Fruit fly (Drosophila melanogaster) whole organism, embryonic: ENCODE results near the gene Vps8.
A peak's percentile ranks its signal among the peaks of the same experiment; 100 is the strongest.

Experiments
- Asciz ChIP-seq: fragments of 200-800 bp; sonication (Bioruptor generic); optimal IDR thresholded peaks from 2 replicates; lab custom pipeline; 2017; ENCODE audit warnings: missing biosample characterization, mild to moderate bottlenecking, missing genetic modification characterization, missing genetic modification reagents
- Awh ChIP-seq: fragments of 200-800 bp; sonication (Bioruptor generic); IDR thresholded peaks from 2 replicates; pipeline ENCODE4, ENCODE4 v1.3.6; 2022; ENCODE audit warnings: missing biosample characterization, missing genetic modification characterization
- B-H1 ChIP-seq: fragments of 200-800 bp; sonication (Bioruptor generic); IDR thresholded peaks from 3 replicates; pipeline ENCODE4 v1.3.6; 2022; ENCODE audit warnings: missing biosample characterization, missing genetic modification characterization
- B-H2 ChIP-seq: fragments of 200-800 bp; sonication (Bioruptor generic); optimal IDR thresholded peaks from 2 replicates; lab custom pipeline; 2018; ENCODE audit warnings: missing biosample characterization, mild to moderate bottlenecking, missing genetic modification characterization
- Blimp-1 ChIP-seq: fragments of 200-800 bp; sonication (Bioruptor generic); optimal IDR thresholded peaks from 3 replicates; lab custom pipeline; 2018; ENCODE audit warnings: missing biosample characterization, missing genetic modification characterization, mild to moderate bottlenecking, moderate library complexity, missing genetic modification reagents
- C15 ChIP-seq: fragments of 200-800 bp; sonication (Bioruptor generic); IDR thresholded peaks from 3 replicates; pipeline ENCODE4 v1.3.6; 2022; ENCODE audit warnings: missing biosample characterization, missing genetic modification characterization
- CG11398 ChIP-seq: fragments of 200-800 bp; sonication (Bioruptor generic); optimal IDR thresholded peaks from 2 replicates; lab custom pipeline; 2016; ENCODE audit warnings: missing biosample characterization, missing genetic modification characterization
- CG14050 ChIP-seq: fragments of 200-800 bp; sonication (Bioruptor generic); IDR thresholded peaks from 3 replicates; pipeline ENCODE4 v1.3.6; 2022; ENCODE audit warnings: missing biosample characterization, missing genetic modification characterization
- CG16779 ChIP-seq: fragments of 200-800 bp; sonication (Bioruptor generic); IDR thresholded peaks from 2 replicates; pipeline ENCODE4 v1.3.6; 2022; ENCODE audit warnings: missing biosample characterization, missing genetic modification characterization
- CG17612 ChIP-seq: fragments of 200-800 bp; sonication (Bioruptor generic); IDR thresholded peaks from 2 replicates; pipeline ENCODE4 v1.3.6; 2022; ENCODE audit warnings: missing biosample characterization, missing genetic modification characterization
- CG18599 ChIP-seq: fragments of 200-800 bp; sonication (Bioruptor generic); optimal IDR thresholded peaks from 3 replicates; lab custom pipeline; 2017; ENCODE audit warnings: missing biosample characterization, missing genetic modification characterization, mild to moderate bottlenecking, moderate library complexity, missing genetic modification reagents
- CG2202 ChIP-seq: fragments of 200-800 bp; sonication (Bioruptor generic); optimal IDR thresholded peaks from 2 replicates; lab custom pipeline; 2018; ENCODE audit warnings: missing biosample characterization, mild to moderate bottlenecking, missing genetic modification characterization
- CG32772 ChIP-seq: fragments of 200-800 bp; sonication (Bioruptor generic); IDR thresholded peaks from 2 replicates; pipeline ENCODE4 v1.3.6; 2022; ENCODE audit warnings: missing biosample characterization, missing genetic modification characterization
- CG4617 ChIP-seq: fragments of 200-800 bp; sonication (Bioruptor generic); optimal IDR thresholded peaks from 3 replicates; lab custom pipeline; 2016; ENCODE audit warnings: missing biosample characterization, missing genetic modification characterization, borderline replicate concordance
- CG4707 ChIP-seq: fragments of 200-800 bp; sonication (Bioruptor generic); optimal IDR thresholded peaks from 2 replicates; lab custom pipeline; 2018; ENCODE audit warnings: missing biosample characterization, mild to moderate bottlenecking, missing genetic modification characterization, moderate library complexity
- CG7271 ChIP-seq: fragments of 200-800 bp; sonication (Bioruptor generic); optimal IDR thresholded peaks from 2 replicates; lab custom pipeline; 2018; ENCODE audit warnings: missing biosample characterization, mild to moderate bottlenecking, missing genetic modification characterization, moderate library complexity
- CG8281 ChIP-seq: fragments of 200-800 bp; sonication (Bioruptor generic); optimal IDR thresholded peaks from 2 replicates; lab custom pipeline; 2018; ENCODE audit warnings: missing biosample characterization, mild to moderate bottlenecking, missing genetic modification characterization, moderate library complexity
- CG9437 ChIP-seq: fragments of 200-800 bp; sonication (Bioruptor generic); optimal IDR thresholded peaks from 2 replicates; lab custom pipeline; 2018; ENCODE audit warnings: missing biosample characterization, mild to moderate bottlenecking, missing genetic modification characterization
- CTCF ChIP-seq: fragments of 200-800 bp; sonication (Bioruptor generic); optimal IDR thresholded peaks from 2 replicates; lab custom pipeline; 2017; ENCODE audit warnings: missing biosample characterization, mild to moderate bottlenecking, missing genetic modification characterization, moderate library complexity
- Camta ChIP-seq: fragments of 200-800 bp; sonication (Bioruptor generic); optimal IDR thresholded peaks from 2 replicates; lab custom pipeline; 2016; ENCODE audit warnings: missing biosample characterization, missing genetic modification characterization
- CoRest ChIP-seq: fragments of 200-800 bp; sonication (Bioruptor generic); optimal IDR thresholded peaks from 3 replicates; lab custom pipeline; 2018; ENCODE audit warnings: missing biosample characterization, mild to moderate bottlenecking, missing genetic modification characterization, moderate library complexity
- Drgx ChIP-seq: fragments of 200-800 bp; sonication (Bioruptor generic); IDR thresholded peaks from 2 replicates; pipeline ENCODE4 v1.3.6; 2022; ENCODE audit warnings: missing biosample characterization, missing genetic modification characterization
- E2f1 ChIP-seq: fragments of 200-800 bp; sonication (Bioruptor generic); IDR thresholded peaks from 2 replicates; pipeline ENCODE4 v1.3.6; 2022; ENCODE audit warnings: missing biosample characterization, missing genetic modification characterization
- Hr51 ChIP-seq, 2 experiments: fragments of 200-800 bp; sonication (Bioruptor generic); optimal IDR thresholded peaks; 2 replicates in 1 of 2; 3 replicates in 1 of 2; lab custom pipeline; 2016 to 2018; ENCODE audit warnings: missing biosample characterization in 2 of 2, missing genetic modification characterization in 2 of 2, mild to moderate bottlenecking in 1 of 2, moderate library complexity in 1 of 2
- Hsf ChIP-seq: fragments of 200-800 bp; sonication (Bioruptor generic); optimal IDR thresholded peaks from 3 replicates; lab custom pipeline; 2016; ENCODE audit warnings: missing biosample characterization, missing genetic modification characterization
- MTF-1 ChIP-seq: fragments of 200-800 bp; sonication (Bioruptor generic); optimal IDR thresholded peaks from 2 replicates; lab custom pipeline; 2018; ENCODE audit warnings: missing biosample characterization, mild to moderate bottlenecking, missing genetic modification characterization, borderline replicate concordance
- Med ChIP-seq: fragments of 200-800 bp; sonication (Bioruptor generic); peaks from one replicate; lab custom pipeline; 2016; ENCODE audit warnings: missing biosample characterization, missing genetic modification characterization, mild to moderate bottlenecking, inconsistent platforms, moderate library complexity
- NfI ChIP-seq: fragments of 200-800 bp; sonication (Bioruptor generic); optimal IDR thresholded peaks from 3 replicates; lab custom pipeline; 2018; ENCODE audit warnings: missing biosample characterization, mild to moderate bottlenecking, missing genetic modification characterization, moderate library complexity
- Sox102F ChIP-seq: fragments of 200-800 bp; sonication (Bioruptor generic); optimal IDR thresholded peaks from 2 replicates; lab custom pipeline; 2018; ENCODE audit warnings: missing biosample characterization, mild to moderate bottlenecking, missing genetic modification characterization, moderate library complexity
- Ssrp ChIP-seq: fragments of 200-800 bp; sonication (Bioruptor generic); optimal IDR thresholded peaks from 2 replicates; lab custom pipeline; 2018; ENCODE audit warnings: missing biosample characterization, mild to moderate bottlenecking, missing genetic modification characterization, moderate library complexity
- Xbp1 ChIP-seq: fragments of 200-800 bp; sonication (Bioruptor generic); optimal IDR thresholded peaks from 3 replicates; lab custom pipeline; 2016; ENCODE audit warnings: missing biosample characterization, mild to moderate bottlenecking, missing genetic modification characterization
- aop ChIP-seq: fragments of 200-800 bp; sonication (Bioruptor generic); IDR thresholded peaks from 2 replicates; pipeline ENCODE4 v1.3.6; 2022; ENCODE audit warnings: missing biosample characterization, missing genetic modification characterization
- dysf ChIP-seq: fragments of 200-800 bp; sonication (Bioruptor generic); IDR thresholded peaks from 3 replicates; pipeline ENCODE4 v1.3.6; 2022; ENCODE audit warnings: missing biosample characterization, missing genetic modification characterization
- eve ChIP-seq, 2 experiments: fragments of >200 bp; optimal IDR thresholded peaks; 2 replicates each; lab custom pipeline; 2017; ENCODE audit warnings: missing biosample characterization in 2 of 2, missing genetic modification characterization in 2 of 2
- fd64A ChIP-seq: fragments of 200-800 bp; sonication (Bioruptor generic); optimal IDR thresholded peaks from 3 replicates; lab custom pipeline; 2018; ENCODE audit warnings: missing biosample characterization, mild to moderate bottlenecking, missing genetic modification characterization
- fd96Cb ChIP-seq: fragments of 200-800 bp; sonication (Bioruptor generic); optimal IDR thresholded peaks from 2 replicates; lab custom pipeline; 2018; ENCODE audit warnings: missing biosample characterization, mild to moderate bottlenecking, missing genetic modification characterization, moderate library complexity
- ftz-f1 ChIP-seq: fragments of 200-800 bp; sonication (Bioruptor generic); optimal IDR thresholded peaks from 2 replicates; lab custom pipeline; 2016; ENCODE audit warnings: missing biosample characterization, missing genetic modification characterization
- h ChIP-seq: fragments of >200 bp; optimal IDR thresholded peaks from 2 replicates; lab custom pipeline; 2017
- klu ChIP-seq: fragments of 200-800 bp; sonication (Bioruptor generic); IDR thresholded peaks from 2 replicates; pipeline ENCODE4 v1.3.6; 2022; ENCODE audit warnings: missing biosample characterization, missing genetic modification characterization
- lbe ChIP-seq: fragments of 200-800 bp; sonication (Bioruptor generic); optimal IDR thresholded peaks from 2 replicates; lab custom pipeline; 2016; ENCODE audit warnings: missing biosample characterization, mild to moderate bottlenecking, missing genetic modification characterization
- lov ChIP-seq, 2 experiments: fragments of 200-800 bp in 1 of 2; fragments of >200 bp in 1 of 2; sonication (Bioruptor generic) in 1 of 2; IDR thresholded peaks in 1 of 2; optimal IDR thresholded peaks in 1 of 2; 2 replicates in 1 of 2; 3 replicates in 1 of 2; pipeline versions ENCODE4 v1.3.6 to Lab custom; 2017 to 2022; ENCODE audit warnings: missing biosample characterization in 1 of 2, missing genetic modification characterization in 1 of 2
- luna ChIP-seq: fragments of 200-800 bp; sonication (Bioruptor generic); optimal IDR thresholded peaks from 2 replicates; lab custom pipeline; 2016; ENCODE audit warnings: missing biosample characterization, missing genetic modification characterization
- nom ChIP-seq: fragments of 200-800 bp; sonication (Bioruptor generic); optimal IDR thresholded peaks from 2 replicates; lab custom pipeline; 2017; ENCODE audit warnings: missing biosample characterization, missing genetic modification characterization, mild to moderate bottlenecking, moderate library complexity, missing genetic modification reagents
- oc ChIP-seq: fragments of 200-800 bp; sonication (Bioruptor generic); optimal IDR thresholded peaks from 2 replicates; lab custom pipeline; 2018; ENCODE audit warnings: missing biosample characterization, mild to moderate bottlenecking, missing genetic modification characterization, moderate library complexity
- p53 ChIP-seq: fragments of 200-800 bp; sonication (Bioruptor generic); optimal IDR thresholded peaks from 2 replicates; lab custom pipeline; 2016; ENCODE audit warnings: missing biosample characterization, missing genetic modification characterization
- prd ChIP-seq, 3 experiments: fragments of >200 bp in 2 of 3; fragments of 200-800 bp in 1 of 3; sonication (Bioruptor generic) in 1 of 3; optimal IDR thresholded peaks in 2 of 3; IDR thresholded peaks in 1 of 3; 2 replicates in 2 of 3; 3 replicates in 1 of 3; pipeline versions ENCODE4 v1.3.6 to Lab custom; 2017 to 2022; ENCODE audit warnings: missing biosample characterization in 1 of 3, missing genetic modification characterization in 1 of 3
- sisA ChIP-seq: fragments of 200-800 bp; sonication (Bioruptor generic); IDR thresholded peaks from 2 replicates; pipeline ENCODE4 v1.3.6; 2022; ENCODE audit warnings: missing biosample characterization, missing genetic modification characterization
- sug ChIP-seq: fragments of 200-800 bp; optimal IDR thresholded peaks from 2 replicates; lab custom pipeline; 2019; ENCODE audit warnings: missing biosample characterization, mild to moderate bottlenecking, missing genetic modification characterization, moderate library complexity
- tin ChIP-seq: fragments of 200-800 bp; sonication (Bioruptor generic); optimal IDR thresholded peaks from 3 replicates; lab custom pipeline; 2016; ENCODE audit warnings: missing biosample characterization, missing genetic modification characterization
- unpg ChIP-seq: fragments of 200-800 bp; sonication (Bioruptor generic); optimal IDR thresholded peaks from 3 replicates; lab custom pipeline; 2018; ENCODE audit warnings: missing biosample characterization, mild to moderate bottlenecking, missing genetic modification characterization, moderate library complexity

Gene Vps8

dm6 chr3L:6482838-6483237 lies 12.3 kb downstream of the Vps8 start (continued):
- TF ChIP-seq tin (GFP tag; lab: Kevin White, UChicago) (peak; percentile 5), CG4617 (GFP tag; lab: Kevin White, UChicago) (no peak), aop (GFP tag; lab: Robert Waterston, UW) (no peak), Sox102F (GFP tag; lab: Kevin White, UChicago) (peak; percentile 77), NfI (GFP tag; lab: Kevin White, UChicago) (no peak), unpg (GFP tag; lab: Kevin White, UChicago) (peak; percentile 32), eve (GFP tag; optimal IDR thresholded peaks at IDR 0.05; lab: Kevin White, UChicago) (no peak), lbe (no peak), h (lab: Kevin White, UChicago) (no peak), CG32772 (no peak), Xbp1 (GFP tag; lab: Kevin White, UChicago) (peak; percentile 31), E2f1 (GFP tag; lab: Robert Waterston, UW) (peak; percentile 36; the same call in 1 of the 2 replicates), luna (GFP tag; lab: Kevin White, UChicago) (no peak), p53 (GFP tag; lab: Kevin White, UChicago) (no peak), Camta (GFP tag; lab: Kevin White, UChicago) (no peak), B-H2 (GFP tag; lab: Kevin White, UChicago) (no peak), dysf (peak; percentile 26; the same call in 1 of the 3 replicates), CG9437 (GFP tag; lab: Kevin White, UChicago) (peak; percentile 5), Ssrp (tag; lab: Kevin White, UChicago) (peak; percentile 43), CoRest (tag; lab: Kevin White, UChicago) (peak; percentile 4), Med (no peak), Blimp-1 (GFP tag; lab: Kevin White, UChicago) (peak; percentile 49), CG16779 (GFP tag; lab: Robert Waterston, UW) (no peak), CG17612 (GFP tag; lab: Robert Waterston, UW) (no peak), Asciz (GFP tag; lab: Kevin White, UChicago) (peak; percentile 34), CG18599 (GFP tag; lab: Kevin White, UChicago) (no peak), lov (optimal IDR thresholded peaks at IDR 0.05; lab: Kevin White, UChicago) (no peak), lov (GFP tag; IDR thresholded peaks at IDR 0.05; lab: Robert Waterston, UW) (0 out of 3 replicates have a peak, but pooled peaks have one; percentile 38), CG8281 (no peak), CG11398 (no peak), Drgx (GFP tag; lab: Robert Waterston, UW) (peak; percentile 93), CG4707 (GFP tag; lab: Kevin White, UChicago) (peak; percentile 11), CTCF (GFP tag; lab: Kevin White, UChicago) (no peak), sug (tag; lab: Kevin White, UChicago) (no peak), fd64A (no peak), B-H1 (GFP tag; lab: Robert Waterston, UW) (no peak), sisA (GFP tag; lab: Robert Waterston, UW) (peak; percentile 60; the same call in 1 of the 2 replicates), CG2202 (tag; lab: Kevin White, UChicago) (no peak), Hsf (GFP tag; lab: Kevin White, UChicago) (no peak), fd96Cb (peak; percentile 26), ftz-f1 (GFP tag; lab: Kevin White, UChicago) (no peak), oc (peak; percentile 8), Hr51 (GFP tag; optimal IDR thresholded peaks at IDR 0.05; lab: Kevin White, UChicago) (peak in 1 of 2 experiments; percentile 60), prd (optimal IDR thresholded peaks at IDR 0.05; lab: Kevin White, UChicago) (no peak), prd (GFP tag; IDR thresholded peaks at IDR 0.05; lab: Robert Waterston, UW) (peak; percentile 54; the same call in 1 of the 3 replicates), MTF-1 (GFP tag; lab: Kevin White, UChicago) (no peak), klu (GFP tag; lab: Robert Waterston, UW) (no peak), CG14050 (GFP tag; lab: Robert Waterston, UW) (0 out of 3 replicates have a peak, but pooled peaks have one; percentile 26), Awh (peak; percentile 71), CG7271 (tag; lab: Kevin White, UChicago) (no peak), C15 (no peak), nom (GFP tag; lab: Kevin White, UChicago) (peak; percentile 7)
